Worm (Caenorhabditis elegans) whole organism, young adult: Measurements from ENCODE around the gene nhr-211.

Experiments
- F57C9.4 ChIP-seq: sonication (generic microtip); optimal IDR thresholded peaks from 2 replicates; lab custom pipeline; 2017; ENCODE audit warnings: mild to moderate bottlenecking, missing genetic modification characterization, missing compliant biosample characterization
- cebp-2 ChIP-seq: fragments of 200-800 bp; sonication (Bioruptor generic); IDR thresholded peaks from 2 replicates; pipeline ENCODE4 v1.3.6; 2022; ENCODE audit warnings: missing genetic modification characterization, missing compliant biosample characterization
- egl-44 ChIP-seq: fragments of 200-800 bp; sonication (Bioruptor generic); IDR thresholded peaks from 2 replicates; pipeline ENCODE4 v1.3.6; 2022; ENCODE audit warnings: missing genetic modification reagents, missing genetic modification characterization, missing compliant biosample characterization
- egrh-3 ChIP-seq: fragments of 200-800 bp; sonication (Bioruptor generic); IDR thresholded peaks from 2 replicates; pipeline ENCODE4 v1.3.6; 2022; ENCODE audit warnings: missing genetic modification reagents, missing genetic modification characterization, missing compliant biosample characterization
- him-1 ChIP-seq: sonication (generic microtip); optimal IDR thresholded peaks from 2 replicates; lab custom pipeline; 2016; ENCODE audit warnings: missing genotype, missing genetic modification reagents, missing genetic modification characterization, missing compliant biosample characterization
- madf-10 ChIP-seq: sonication (generic microtip); optimal IDR thresholded peaks from 2 replicates; lab custom pipeline; 2016; ENCODE audit warnings: mild to moderate bottlenecking, missing genetic modification characterization, missing compliant biosample characterization
- madf-8 ChIP-seq: fragments of 200-800 bp; sonication (Bioruptor generic); conservative IDR thresholded peaks from 2 replicates; pipeline ENCODE4 v1.3.6; 2022; ENCODE audit warnings: missing genetic modification reagents, missing genetic modification characterization, missing compliant biosample characterization
- pha-4 ChIP-seq: fragments of 150-350 bp; sonication (generic microtip); optimal IDR thresholded peaks from 2 replicates; lab custom pipeline; 2014; ENCODE audit warnings: missing biosample characterization, missing genetic modification reagents, missing genetic modification characterization
- snpc-4 ChIP-seq, 5 experiments: fragments of 150-350 bp in 1 of 5; sonication (generic microtip) in 4 of 5; optimal IDR thresholded peaks; 2 replicates each; lab custom pipeline; 2014 to 2018; ENCODE audit warnings: missing genetic modification characterization in 5 of 5, missing biosample characterization in 3 of 5, antibody characterized with exemption in 2 of 5, mild to moderate bottlenecking in 2 of 5, missing compliant biosample characterization in 2 of 5, missing genotype in 2 of 5, moderate library complexity in 2 of 5, missing genetic modification reagents in 1 of 5
- unc-62 ChIP-seq: fragments of 150-350 bp; optimal IDR thresholded peaks from 2 replicates; lab custom pipeline; 2014; ENCODE audit warnings: missing biosample characterization, missing genetic modification reagents, missing genetic modification characterization

DNA sequence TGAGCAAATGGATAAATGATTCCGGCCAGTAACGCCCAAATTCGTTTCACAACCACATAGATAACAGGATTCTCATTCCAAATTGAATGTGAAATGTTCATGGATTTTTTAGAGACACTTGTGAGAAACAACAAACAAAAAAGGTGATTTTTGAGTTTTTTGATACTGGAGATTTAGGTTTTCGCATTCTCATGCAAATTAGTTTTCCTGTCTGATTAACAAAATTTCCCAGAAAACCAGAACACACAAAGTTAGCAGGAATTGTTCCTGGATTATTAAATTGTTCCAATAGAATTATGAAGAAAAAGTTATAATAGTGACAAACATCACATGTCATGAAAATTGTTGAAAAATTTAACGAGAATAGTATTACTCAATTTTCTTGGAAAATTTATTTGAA, 43.6 kb upstream of the nhr-211 start, which contains the start of gene srh-33:
- TF ChIP-seq egrh-3 (GFP tag; lab: Robert Waterston, UW) = no peak
- TF ChIP-seq F57C9.4 (tag; lab: Kevin White, UChicago) = no peak
- TF ChIP-seq him-1 (tag; lab: Kevin White, UChicago) = no peak
- TF ChIP-seq madf-8 (GFP tag; lab: Robert Waterston, UW) = no peak
- TF ChIP-seq madf-10 (tag; lab: Kevin White, UChicago) = no peak
- no peak for TF ChIP-seq unc-62 (GFP tag; lab: Kevin White, UChicago)
- TF ChIP-seq pha-4 (tag; lab: Kevin White, UChicago) = no peak
- no peak for TF ChIP-seq snpc-4 (GFP tag; optimal IDR thresholded peaks at IDR 0.05; lab: Kevin White, UChicago)
- no peak for TF ChIP-seq snpc-4 (tag; optimal IDR thresholded peaks at IDR 0.05; lab: Kevin White, UChicago)
- no peak for TF ChIP-seq cebp-2 (GFP tag; lab: Robert Waterston, UW)
- no peak for TF ChIP-seq egl-44
